In genomic region chrIV:4788332-4788731, ce11 we compare ENCODE assay signal across 3 worm cellular contexts.
A peak's percentile ranks its signal among the peaks of the same experiment; 100 is the strongest.
TF ChIP-seq lines count a peak whose summit lies in the region.

Gene nhr-104, minus strand, starts transcription at chrIV:4788692.

TF ChIP-seq in whole organism, L1 larva, 84 proteins besides CTCF, POLR2A, EP300 and RAD21 (continued from another document):
- TF ChIP-seq nhr-20 (tag; optimal IDR thresholded peaks at IDR 0.05; lab: Kevin White, UChicago) (peak; percentile 65), sox-4 (tag; optimal IDR thresholded peaks at IDR 0.05; lab: Kevin White, UChicago) (no peak), elt-2 (tag; optimal IDR thresholded peaks at IDR 0.05; lab: Kevin White, UChicago) (peak; percentile 45), mdl-1 (tag; optimal IDR thresholded peaks at IDR 0.05; lab: Kevin White, UChicago) (peak in 1 of 2 experiments; percentile 13), sptf-1 (tag; optimal IDR thresholded peaks at IDR 0.05; lab: Kevin White, UChicago) (no peak), tlp-1 (tag; optimal IDR thresholded peaks at IDR 0.05; lab: Kevin White, UChicago) (no peak), blmp-1 (tag; optimal IDR thresholded peaks at IDR 0.05; lab: Kevin White, UChicago) (peak; percentile 31), hlh-4 (tag; optimal IDR thresholded peaks at IDR 0.05; lab: Kevin White, UChicago) (no peak), grh-1 (GFP tag; IDR thresholded peaks at IDR 0.05; lab: Robert Waterston, UW) (peak; percentile 87), unc-62 (GFP tag; optimal IDR thresholded peaks at IDR 0.05; lab: Kevin White, UChicago) (no peak), lin-35 (GFP tag; optimal IDR thresholded peaks at IDR 0.05; lab: Kevin White, UChicago) (peak in 1 of 2 experiments; percentile 74), tbx-2 (tag; optimal IDR thresholded peaks at IDR 0.05; lab: Kevin White, UChicago) (peak; percentile 30), swsn-7 (tag; optimal IDR thresholded peaks at IDR 0.05; lab: Kevin White, UChicago) (no peak), nhr-85 (tag; lab: Kevin White, UChicago) (peak; percentile 85), nhr-47 (tag; optimal IDR thresholded peaks at IDR 0.05; lab: Kevin White, UChicago) (no peak), nhr-237 (tag; optimal IDR thresholded peaks at IDR 0.05; lab: Kevin White, UChicago) (peak; percentile 8), pqm-1 (tag; optimal IDR thresholded peaks at IDR 0.05; lab: Kevin White, UChicago) (no peak), lsy-2 (tag; optimal IDR thresholded peaks at IDR 0.05; lab: Kevin White, UChicago) (peak; percentile 30 to 63), egl-13 (tag; optimal IDR thresholded peaks at IDR 0.05; lab: Kevin White, UChicago) (no peak), lin-14 (GFP tag; optimal IDR thresholded peaks at IDR 0.05; lab: Kevin White, UChicago) (no peak), jun-1 (tag; optimal IDR thresholded peaks at IDR 0.05; lab: Kevin White, UChicago) (peak; percentile 28), ceh-90 (tag; optimal IDR thresholded peaks at IDR 0.05; lab: Kevin White, UChicago) (no peak), snu-23 (GFP tag; optimal IDR thresholded peaks at IDR 0.05; lab: Kevin White, UChicago) (peak; percentile 61), nhr-12 (tag; optimal IDR thresholded peaks at IDR 0.05; lab: Kevin White, UChicago) (no peak), elt-3 (tag; optimal IDR thresholded peaks at IDR 0.05; lab: Kevin White, UChicago) (peak in 3 of 6 experiments; percentile 40 to 73 (median 41)), dpl-1 (GFP tag; optimal IDR thresholded peaks at IDR 0.05; lab: Kevin White, UChicago) (peak in 1 of 3 experiments; percentile 42), ceh-82 (tag; optimal IDR thresholded peaks at IDR 0.05; lab: Kevin White, UChicago) (peak in 1 of 3 experiments; percentile 7), pag-3 (tag; optimal IDR thresholded peaks at IDR 0.05; lab: Kevin White, UChicago; ENCODE audit: borderline replicate concordance, insufficient read depth) (peak; percentile 47), nhr-77 (tag; optimal IDR thresholded peaks at IDR 0.05; lab: Kevin White, UChicago) (peak; percentile 15)

TF ChIP-seq in whole organism, L2 larva, 48 proteins besides CTCF, POLR2A, EP300 and RAD21 (continued from another document):
- TF ChIP-seq fos-1 (tag; optimal IDR thresholded peaks at IDR 0.05; lab: Kevin White, UChicago) = peak; percentile 65
- peak; percentile 38 for TF ChIP-seq nhr-21 (tag; optimal IDR thresholded peaks at IDR 0.05; lab: Kevin White, UChicago)
- no peak for TF ChIP-seq nhr-23 (tag; optimal IDR thresholded peaks at IDR 0.05; lab: Kevin White, UChicago)
- TF ChIP-seq mdl-1 (tag; optimal IDR thresholded peaks at IDR 0.05; lab: Kevin White, UChicago) = peak in 1 of 2 experiments; percentile 36
- TF ChIP-seq C34F6.9 (tag; optimal IDR thresholded peaks at IDR 0.05; lab: Kevin White, UChicago) = peak; percentile 47
- peak; percentile 86 for TF ChIP-seq nhr-129 (tag; optimal IDR thresholded peaks at IDR 0.05; lab: Kevin White, UChicago)
- peak; percentile 78 for TF ChIP-seq skn-1 (tag; optimal IDR thresholded peaks at IDR 0.05; lab: Kevin White, UChicago)

TF ChIP-seq in whole organism, L4 larva, 104 proteins besides CTCF, POLR2A, EP300 and RAD21 (continued from another document):
- TF ChIP-seq arid-1 (GFP tag; conservative IDR thresholded peaks at IDR 0.05; lab: Robert Waterston, UW) (no peak), daf-12 (tag; optimal IDR thresholded peaks at IDR 0.05; lab: Kevin White, UChicago) (no peak), lsy-2 (tag; optimal IDR thresholded peaks at IDR 0.05; lab: Kevin White, UChicago) (peak in 1 of 2 experiments; percentile 59), hlh-11 (tag; optimal IDR thresholded peaks at IDR 0.05; lab: Kevin White, UChicago) (peak; percentile 80), ceh-44 (GFP tag; IDR thresholded peaks at IDR 0.05; lab: Robert Waterston, UW) (no peak), nhr-28 (tag; optimal IDR thresholded peaks at IDR 0.05; lab: Kevin White, UChicago) (peak; percentile 98), attf-4 (tag; optimal IDR thresholded peaks at IDR 0.05; lab: Kevin White, UChicago) (no peak), dmd-6 (GFP tag; IDR thresholded peaks at IDR 0.05; lab: Robert Waterston, UW) (peak; percentile 72), nhr-11 (tag; optimal IDR thresholded peaks at IDR 0.05; lab: Kevin White, UChicago) (no peak), mes-2 (tag; optimal IDR thresholded peaks at IDR 0.05; lab: Kevin White, UChicago; ENCODE audit: poor library complexity, severe bottlenecking) (peak; percentile 35), dve-1 (tag; optimal IDR thresholded peaks at IDR 0.05; lab: Kevin White, UChicago; ENCODE audit: insufficient read depth) (peak; percentile 81), nhr-48 (tag; optimal IDR thresholded peaks at IDR 0.05; lab: Kevin White, UChicago) (peak; percentile 63), aha-1 (tag; lab: Kevin White, UChicago) (no peak), lin-39 (tag; optimal IDR thresholded peaks at IDR 0.05; lab: Kevin White, UChicago) (no peak), lim-7 (GFP tag; IDR thresholded peaks at IDR 0.05; lab: Robert Waterston, UW) (no peak), daf-16 (GFP tag; optimal IDR thresholded peaks at IDR 0.05; lab: Kevin White, UChicago) (no peak), daf-16 (tag; optimal IDR thresholded peaks at IDR 0.05; lab: Kevin White, UChicago) (peak; percentile 97), egl-27 (tag; optimal IDR thresholded peaks at IDR 0.05; lab: Kevin White, UChicago) (no peak), mdl-1 (tag; optimal IDR thresholded peaks at IDR 0.05; lab: Kevin White, UChicago) (peak in 1 of 2 experiments; percentile 86), nhr-102 (tag; optimal IDR thresholded peaks at IDR 0.05; lab: Kevin White, UChicago) (peak; percentile 7), Y5F2A.4 (GFP tag; optimal IDR thresholded peaks at IDR 0.05; lab: Kevin White, UChicago) (no peak), tag-97 (GFP tag; IDR thresholded peaks at IDR 0.05; lab: Robert Waterston, UW) (no peak), lin-15B (tag; optimal IDR thresholded peaks at IDR 0.05; lab: Kevin White, UChicago) (no peak), hmg-1.1 (GFP tag; IDR thresholded peaks at IDR 0.05; lab: Robert Waterston, UW) (0 out of 2 replicates have a peak, but pooled peaks have one; percentile 17), hlh-30 (tag; optimal IDR thresholded peaks at IDR 0.05; lab: Kevin White, UChicago; ENCODE audit: insufficient read depth) (peak; percentile 67), nhr-77 (tag; optimal IDR thresholded peaks at IDR 0.05; lab: Kevin White, UChicago) (peak; percentile 83)
